Worm (Caenorhabditis elegans) whole organism, late embryonic: ENCODE data around the gene C34F6.1.

ENCODE experiments used
- ahr-1 ChIP-seq: sonication (generic microtip); optimal IDR thresholded peaks from 2 replicates; lab custom pipeline; 2016; ENCODE audit warnings: missing genetic modification characterization, missing compliant biosample characterization
- ama-1 ChIP-seq: fragments of 150-350 bp; optimal IDR thresholded peaks from 2 replicates; lab custom pipeline; 2014
- dmd-4 ChIP-seq: sonication (generic microtip); optimal IDR thresholded peaks from 2 replicates; lab custom pipeline; 2016; ENCODE audit warnings: borderline replicate concordance, missing genetic modification characterization, missing compliant biosample characterization
- elt-2 ChIP-seq: sonication (generic microtip); optimal IDR thresholded peaks from 2 replicates; lab custom pipeline; 2016; ENCODE audit warnings: missing genetic modification reagents, missing genetic modification characterization, missing compliant biosample characterization
- fkh-6 ChIP-seq: sonication (generic microtip); optimal IDR thresholded peaks from 2 replicates; lab custom pipeline; 2016; ENCODE audit warnings: missing genetic modification characterization, missing compliant biosample characterization
- hlh-13 ChIP-seq: fragments of 200-800 bp; sonication (Bioruptor generic); optimal IDR thresholded peaks from 2 replicates; lab custom pipeline; 2018; ENCODE audit warnings: mild to moderate bottlenecking, missing genetic modification characterization, missing compliant biosample characterization
- nfya-1 ChIP-seq: sonication (generic microtip); optimal IDR thresholded peaks from 2 replicates; lab custom pipeline; 2017; ENCODE audit warnings: missing genetic modification characterization, mild to moderate bottlenecking, missing compliant biosample characterization, antibody characterized with exemption, moderate library complexity
- nhr-11 ChIP-seq: fragments of 150-350 bp; optimal IDR thresholded peaks from 2 replicates; lab custom pipeline; 2014; ENCODE audit warnings: missing biosample characterization, missing genetic modification characterization
- zip-5 ChIP-seq: sonication (generic microtip); optimal IDR thresholded peaks from 2 replicates; lab custom pipeline; 2016; ENCODE audit warnings: missing genetic modification characterization, missing compliant biosample characterization

ce11 chrX:11201165-11201564 is 4.5 kb upstream of the C34F6.1 start, which contains the start of gene col-179:
- no peak for TF ChIP-seq nfya-1
- TF ChIP-seq elt-2 (tag; lab: Kevin White, UChicago) = no peak
- no peak for TF ChIP-seq fkh-6 (tag; lab: Kevin White, UChicago)
- TF ChIP-seq nhr-11 (tag; lab: Kevin White, UChicago) = no peak
- TF ChIP-seq dmd-4 (tag; lab: Kevin White, UChicago) = no peak
- no peak for TF ChIP-seq ama-1 (lab: Kevin White, UChicago)
- no peak for TF ChIP-seq ahr-1
- no peak for TF ChIP-seq zip-5 (tag; lab: Kevin White, UChicago)
- TF ChIP-seq hlh-13 = no peak
